Fruit fly (Drosophila melanogaster): ENCODE results near the gene CG33229.

CG33229 gene

dm6 chr3L:223019-223902, at the start of gene CG33229, which contains the start of gene pyx (continued):
- TF ChIP-seq Bgb (GFP tag; IDR thresholded peaks at IDR 0.05; ENCODE audit: partially characterized antibody) (no peak), sens-2 (GFP tag; IDR thresholded peaks at IDR 0.05) (peak; percentile 60), sna (GFP tag; IDR thresholded peaks at IDR 0.05; ENCODE audit: partially characterized antibody) (peak; percentile 19; the same call in 1 of the 2 replicates), Adf1 (GFP tag; IDR thresholded peaks at IDR 0.05) (no peak), jigr1 (GFP tag; IDR thresholded peaks at IDR 0.05) (0 out of 3 replicates have a peak, but pooled peaks have one; percentile 40), CG10267 (tag; optimal IDR thresholded peaks at IDR 0.05) (peak; percentile 74), CG7745 (tag; optimal IDR thresholded peaks at IDR 0.05) (no peak), Chrac-16 (GFP tag; optimal IDR thresholded peaks at IDR 0.05) (peak; percentile 89), Atf-2 (GFP tag; optimal IDR thresholded peaks at IDR 0.05) (peak; percentile 78), HHEX (GFP tag; optimal IDR thresholded peaks at IDR 0.05) (peak; percentile 81), slp2 (GFP tag; optimal IDR thresholded peaks at IDR 0.05) (peak; percentile 69), Nf-YC (tag; optimal IDR thresholded peaks at IDR 0.05) (peak; percentile 81), CG6683 (GFP tag; optimal IDR thresholded peaks at IDR 0.05) (peak; percentile 13), Hr39 (optimal IDR thresholded peaks at IDR 0.05) (no peak), CG8924 (tag; optimal IDR thresholded peaks at IDR 0.05) (peak; percentile 85), Dref (GFP tag; IDR thresholded peaks at IDR 0.05) (peak; percentile 34), PHDP (tag; optimal IDR thresholded peaks at IDR 0.05) (peak; percentile 75), CG7839 (tag; optimal IDR thresholded peaks at IDR 0.05) (peak; percentile 87), Tbp (GFP tag; optimal IDR thresholded peaks at IDR 0.05) (no peak), CG5953 (GFP tag; IDR thresholded peaks at IDR 0.05) (peak; percentile 69), CG8089 (GFP tag; optimal IDR thresholded peaks at IDR 0.05) (peak; percentile 66), CG7271 (tag; optimal IDR thresholded peaks at IDR 0.05) (no peak), ind (GFP tag; optimal IDR thresholded peaks at IDR 0.05) (peak; percentile 89), Poxn (GFP tag; IDR thresholded peaks at IDR 0.05) (peak; percentile 40; the same call in 1 of the 2 replicates), CG2120 (GFP tag; optimal IDR thresholded peaks at IDR 0.05) (peak; percentile 96), CHES-1-like (GFP tag; optimal IDR thresholded peaks at IDR 0.05) (peak; percentile 85), CG15479 (GFP tag; optimal IDR thresholded peaks at IDR 0.05) (no peak), CG2678 (tag; optimal IDR thresholded peaks at IDR 0.05) (peak; percentile 92), CG16813 (GFP tag; IDR thresholded peaks at IDR 0.05; ENCODE audit: partially characterized antibody) (no peak), crc (GFP tag; optimal IDR thresholded peaks at IDR 0.05) (peak; percentile 60), CrebB (tag; optimal IDR thresholded peaks at IDR 0.05) (peak; percentile 14), Ravus (GFP tag; IDR thresholded peaks at IDR 0.05) (peak; percentile 20), BtbVII (GFP tag; optimal IDR thresholded peaks at IDR 0.05) (peak; percentile 62), nom (GFP tag; optimal IDR thresholded peaks at IDR 0.05) (peak; percentile 7), dysf (GFP tag; IDR thresholded peaks at IDR 0.05) (peak; percentile 91), Dll (GFP tag; IDR thresholded peaks at IDR 0.05; ENCODE audit: partially characterized antibody) (0 out of 4 replicates have a peak, but pooled peaks have one; percentile 26), Usf (GFP tag; optimal IDR thresholded peaks at IDR 0.05) (peak; percentile 86), CG1647 (GFP tag; optimal IDR thresholded peaks at IDR 0.05) (peak; percentile 89), danr (GFP tag; IDR thresholded peaks at IDR 0.05) (peak; percentile 73), Xrp1 (GFP tag; IDR thresholded peaks at IDR 0.05) (peak; percentile 59), scrt (GFP tag; optimal IDR thresholded peaks at IDR 0.05) (peak; percentile 70), dmrt11E (tag; optimal IDR thresholded peaks at IDR 0.05) (peak; percentile 68), bigmax (GFP tag; optimal IDR thresholded peaks at IDR 0.05) (no peak), Aef1 (GFP tag; IDR thresholded peaks at IDR 0.05) (peak; percentile 75; the same call in 2 of the 3 replicates), CG4854 (GFP tag; optimal IDR thresholded peaks at IDR 0.05) (peak; percentile 80), Hmx (GFP tag; optimal IDR thresholded peaks at IDR 0.05) (peak; percentile 75), ara (GFP tag; IDR thresholded peaks at IDR 0.05) (peak; percentile 58), TFAM (GFP tag; optimal IDR thresholded peaks at IDR 0.05) (peak; percentile 31), CG13775 (GFP tag; optimal IDR thresholded peaks at IDR 0.05) (peak; percentile 90)

All from whole organism, embryonic.